Worm (Caenorhabditis elegans): ENCODE results near the gene fip-3.

The fip-3 gene

ce11 chrIII:8621982-8622381 is 32.7 kb upstream of the fip-3 start:
- TF ChIP-seq lin-39 (tag; optimal IDR thresholded peaks at IDR 0.05), result no peak
- no peak for TF ChIP-seq nhr-43 (tag; optimal IDR thresholded peaks at IDR 0.05; ENCODE audit: poor library complexity, severe bottlenecking)
- TF ChIP-seq nhr-77 (tag; optimal IDR thresholded peaks at IDR 0.05), result no peak

- TF ChIP-seq ama-1 (optimal IDR thresholded peaks at IDR 0.05) (no peak), lin-39 (tag; optimal IDR thresholded peaks at IDR 0.05) (no peak), R02D3.7 (tag; optimal IDR thresholded peaks at IDR 0.05) (no peak), fos-1 (tag; optimal IDR thresholded peaks at IDR 0.05) (no peak), aly-2 (tag; optimal IDR thresholded peaks at IDR 0.05) (no peak), lin-15B (tag; optimal IDR thresholded peaks at IDR 0.05) (no peak), ztf-11 (tag; optimal IDR thresholded peaks at IDR 0.05) (no peak), daf-12 (tag; optimal IDR thresholded peaks at IDR 0.05) (no peak), pha-4 (tag; optimal IDR thresholded peaks at IDR 0.05) (no peak), ceh-82 (tag; optimal IDR thresholded peaks at IDR 0.05) (no peak), nhr-11 (tag; optimal IDR thresholded peaks at IDR 0.05) (no peak), egl-27 (tag; optimal IDR thresholded peaks at IDR 0.05) (no peak), hmg-11 (tag; optimal IDR thresholded peaks at IDR 0.05) (no peak), ztf-4 (tag; optimal IDR thresholded peaks at IDR 0.05) (no peak), ceh-16 (tag; optimal IDR thresholded peaks at IDR 0.05) (no peak), elt-1 (tag; optimal IDR thresholded peaks at IDR 0.05) (peak; percentile 94), unc-39 (tag; optimal IDR thresholded peaks at IDR 0.05) (no peak), nhr-23 (tag; optimal IDR thresholded peaks at IDR 0.05) (peak; percentile 30), mdl-1 (tag; optimal IDR thresholded peaks at IDR 0.05) (no peak), nhr-43 (tag; optimal IDR thresholded peaks at IDR 0.05; ENCODE audit: poor library complexity, severe bottlenecking) (no peak), nhr-25 (tag; optimal IDR thresholded peaks at IDR 0.05) (peak; percentile 42), nfya-1 (tag; optimal IDR thresholded peaks at IDR 0.05; ENCODE audit: insufficient read depth) (peak; percentile 87), elt-2 (tag; optimal IDR thresholded peaks at IDR 0.05) (no peak), nhr-237 (tag; optimal IDR thresholded peaks at IDR 0.05) (no peak), fkh-2 (tag; optimal IDR thresholded peaks at IDR 0.05) (no peak), egl-5 (tag; optimal IDR thresholded peaks at IDR 0.05) (no peak), jun-1 (tag; optimal IDR thresholded peaks at IDR 0.05) (no peak), ZK546.5 (tag; optimal IDR thresholded peaks at IDR 0.05) (no peak), eor-1 (tag; optimal IDR thresholded peaks at IDR 0.05) (no peak), nhr-76 (tag; optimal IDR thresholded peaks at IDR 0.05) (no peak), mml-1 (tag; optimal IDR thresholded peaks at IDR 0.05) (no peak), nhr-12 (tag; optimal IDR thresholded peaks at IDR 0.05) (no peak), ceh-9 (tag; optimal IDR thresholded peaks at IDR 0.05) (no peak)
Measured at ce11 chrIII:8621002-8621401, 31.7 kb upstream of the fip-3 start.

ce11 chrIII:8620259-8620658 is 31.0 kb upstream of the fip-3 start:
- TF ChIP-seq tbx-2 (tag; optimal IDR thresholded peaks at IDR 0.05) (no peak), ceh-16 (tag; optimal IDR thresholded peaks at IDR 0.05) (no peak), nhr-28 (tag; optimal IDR thresholded peaks at IDR 0.05) (no peak), pqm-1 (tag; optimal IDR thresholded peaks at IDR 0.05) (no peak), lin-15B (tag; optimal IDR thresholded peaks at IDR 0.05) (no peak), ceh-28 (tag; optimal IDR thresholded peaks at IDR 0.05) (no peak), ceh-9 (tag; optimal IDR thresholded peaks at IDR 0.05) (no peak), daf-12 (tag; optimal IDR thresholded peaks at IDR 0.05) (no peak), skn-1 (tag; optimal IDR thresholded peaks at IDR 0.05) (no peak), ama-1 (optimal IDR thresholded peaks at IDR 0.05) (no peak), nhr-23 (tag; optimal IDR thresholded peaks at IDR 0.05) (no peak), mml-1 (tag; optimal IDR thresholded peaks at IDR 0.05) (no peak), fkh-2 (tag; optimal IDR thresholded peaks at IDR 0.05) (no peak), elt-1 (tag; optimal IDR thresholded peaks at IDR 0.05) (no peak), pha-4 (tag; optimal IDR thresholded peaks at IDR 0.05) (no peak), ceh-82 (tag; optimal IDR thresholded peaks at IDR 0.05) (no peak), snpc-4 (tag; optimal IDR thresholded peaks at IDR 0.05) (no peak), ZK546.5 (tag; optimal IDR thresholded peaks at IDR 0.05) (no peak)
